Worm (Caenorhabditis elegans) whole organism, L4 larva: Measurements from ENCODE around the gene kqt-1.
A peak's percentile ranks its signal among the peaks of the same experiment; 100 is the strongest.

ENCODE experiments used
- F44E2.7 ChIP-seq: fragments of 200-800 bp; sonication (Bioruptor generic); IDR thresholded peaks from 2 replicates; pipeline ENCODE4 v2.1.2; 2022; ENCODE audit warnings: missing genetic modification characterization, missing compliant biosample characterization
- aha-1 ChIP-seq: fragments of 150-350 bp; peaks from one replicate; lab custom pipeline; 2014; ENCODE audit warnings: missing biosample characterization, missing genetic modification characterization
- attf-4 ChIP-seq: sonication (generic microtip); optimal IDR thresholded peaks from 3 replicates; lab custom pipeline; 2017; ENCODE audit warnings: missing biosample characterization, missing genetic modification characterization
- daf-12 ChIP-seq: fragments of 150-350 bp; optimal IDR thresholded peaks from 2 replicates; lab custom pipeline; 2014; ENCODE audit warnings: missing biosample characterization, missing genetic modification reagents, missing genetic modification characterization
- daf-16 ChIP-seq, 3 experiments: sonication (generic microtip); optimal IDR thresholded peaks; 2 replicates each; lab custom pipeline; 2016 to 2017; ENCODE audit warnings: missing genetic modification characterization in 3 of 3, missing genetic modification reagents in 3 of 3, mild to moderate bottlenecking in 2 of 3, missing compliant biosample characterization in 2 of 3, missing biosample characterization in 1 of 3, moderate library complexity in 1 of 3
- dmd-6 ChIP-seq: fragments of 200-800 bp; sonication (Bioruptor generic); IDR thresholded peaks from 2 replicates; pipeline ENCODE4 v1.3.6; 2022; ENCODE audit warnings: missing genetic modification reagents, missing genetic modification characterization, missing compliant biosample characterization
- dmd-9 ChIP-seq: fragments of 200-800 bp; sonication (Bioruptor generic); IDR thresholded peaks from 2 replicates; pipeline ENCODE4 v1.3.6; 2022; ENCODE audit warnings: missing genetic modification reagents, missing genetic modification characterization, missing compliant biosample characterization
- dpl-1 ChIP-seq: fragments of 150-350 bp; optimal IDR thresholded peaks from 2 replicates; lab custom pipeline; 2014; ENCODE audit warnings: missing biosample characterization, missing genetic modification reagents, missing genetic modification characterization
- hlh-11 ChIP-seq: fragments of 200-800 bp; sonication (Bioruptor generic); optimal IDR thresholded peaks from 2 replicates; lab custom pipeline; 2018; ENCODE audit warnings: mild to moderate bottlenecking, missing genetic modification characterization, missing compliant biosample characterization
- jun-1 ChIP-seq: fragments of 150-350 bp; optimal IDR thresholded peaks from 2 replicates; lab custom pipeline; 2014; ENCODE audit warnings: missing biosample characterization, missing genetic modification reagents, missing genetic modification characterization
- lim-7 ChIP-seq: fragments of 200-800 bp; sonication (Bioruptor generic); IDR thresholded peaks from 2 replicates; pipeline ENCODE4 v1.3.6; 2022; ENCODE audit warnings: missing genetic modification characterization, missing compliant biosample characterization
- lin-13 ChIP-seq: fragments of 150-350 bp; optimal IDR thresholded peaks from 2 replicates; lab custom pipeline; 2014; ENCODE audit warnings: missing biosample characterization, missing genetic modification reagents, missing genetic modification characterization
- lin-29 ChIP-seq: fragments of 200-800 bp; sonication (Bioruptor generic); IDR thresholded peaks from 2 replicates; pipeline ENCODE4 v1.3.6; 2022; ENCODE audit warnings: missing genetic modification reagents, missing genetic modification characterization, missing compliant biosample characterization
- lir-3 ChIP-seq: sonication (generic microtip); optimal IDR thresholded peaks from 2 replicates; lab custom pipeline; 2016; ENCODE audit warnings: mild to moderate bottlenecking, missing genetic modification characterization, missing compliant biosample characterization
- madf-9 ChIP-seq: fragments of 200-800 bp; sonication (Bioruptor generic); conservative IDR thresholded peaks from 2 replicates; pipeline ENCODE4 v1.3.6; 2022; ENCODE audit warnings: missing genetic modification reagents, missing genetic modification characterization, missing compliant biosample characterization
- mes-2 ChIP-seq: sonication (generic microtip); optimal IDR thresholded peaks from 2 replicates; lab custom pipeline; 2016; ENCODE audit warnings: missing genotype, mild to moderate bottlenecking, missing genetic modification characterization, missing compliant biosample characterization; ENCODE audit not compliant: poor library complexity, severe bottlenecking
- nhr-10 ChIP-seq: fragments of 150-350 bp; optimal IDR thresholded peaks from 2 replicates; lab custom pipeline; 2014; ENCODE audit warnings: missing biosample characterization, missing genetic modification characterization
- nhr-6 ChIP-seq: fragments of 150-350 bp; optimal IDR thresholded peaks from 2 replicates; lab custom pipeline; 2014; ENCODE audit warnings: missing biosample characterization, missing genetic modification characterization
- pqm-1 ChIP-seq: sonication (generic microtip); optimal IDR thresholded peaks from 2 replicates; lab custom pipeline; 2017; ENCODE audit warnings: missing biosample characterization, missing genetic modification characterization
- sdz-12 ChIP-seq: fragments of 200-800 bp; sonication (Bioruptor generic); optimal IDR thresholded peaks from 2 replicates; lab custom pipeline; 2018; ENCODE audit warnings: mild to moderate bottlenecking, missing genetic modification characterization, missing compliant biosample characterization
- set-16 ChIP-seq: fragments of 200-800 bp; sonication (Bioruptor generic); IDR thresholded peaks from 2 replicates; pipeline ENCODE4 v1.3.6; 2022; ENCODE audit warnings: missing genetic modification reagents, missing genetic modification characterization, missing compliant biosample characterization
- snpc-1.2 ChIP-seq: fragments of 200-800 bp; sonication (Bioruptor generic); IDR thresholded peaks from 2 replicates; pipeline ENCODE4 v1.3.6; 2022; ENCODE audit warnings: missing genetic modification reagents, missing genetic modification characterization, missing compliant biosample characterization
- tag-97 ChIP-seq: fragments of 200-800 bp; sonication (Bioruptor generic); IDR thresholded peaks from 2 replicates; pipeline ENCODE4 v1.3.6; 2022; ENCODE audit warnings: missing genetic modification characterization, missing compliant biosample characterization
- unc-62 ChIP-seq, 3 experiments: fragments of 150-350 bp in 1 of 3; sonication (generic microtip); optimal IDR thresholded peaks in 2 of 3; peaks in 1 of 3; 1 replicate in 1 of 3; 2 replicates in 2 of 3; lab custom pipeline; 2014 to 2017; ENCODE audit warnings: missing biosample characterization in 3 of 3, missing genetic modification characterization in 3 of 3, missing genetic modification reagents in 3 of 3, missing genotype in 1 of 3
- zip-11 ChIP-seq: fragments of 200-800 bp; sonication (Bioruptor generic); IDR thresholded peaks from 2 replicates; pipeline ENCODE4 v1.3.6; 2022; ENCODE audit warnings: missing genetic modification characterization, missing compliant biosample characterization
- zip-2 ChIP-seq: fragments of 150-350 bp; optimal IDR thresholded peaks from 2 replicates; lab custom pipeline; 2014; ENCODE audit warnings: missing biosample characterization, missing genetic modification characterization

kqt-1 gene

DNA sequence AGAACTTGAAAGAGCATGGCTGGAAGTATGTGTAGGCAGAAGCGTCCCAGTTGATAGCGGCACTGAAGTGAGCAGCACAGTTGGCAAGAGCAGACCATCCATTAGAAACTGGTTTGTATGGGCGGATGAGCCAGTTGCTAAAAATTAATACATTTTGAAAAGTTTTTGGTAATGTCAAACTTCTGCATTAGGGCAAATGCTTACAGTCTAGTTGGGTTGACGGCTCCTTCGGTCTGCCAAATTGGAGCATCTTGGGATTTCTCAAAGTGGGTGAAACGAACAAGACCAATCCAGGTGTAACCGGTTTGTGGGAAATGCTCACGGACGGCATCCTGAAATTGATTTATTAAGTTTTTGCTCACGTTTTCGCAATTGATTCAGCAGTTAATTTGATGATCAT lies 1.2 kb upstream of the kqt-1 start:
- no peak for TF ChIP-seq tag-97 (GFP tag; lab: Robert Waterston, UW)
- TF ChIP-seq lin-29 (GFP tag; lab: Robert Waterston, UW), result no peak
- no peak for TF ChIP-seq zip-11 (GFP tag; lab: Robert Waterston, UW)
- no peak for TF ChIP-seq daf-16 (GFP tag; optimal IDR thresholded peaks at IDR 0.05; lab: Kevin White, UChicago)
- no peak for TF ChIP-seq daf-16 (tag; optimal IDR thresholded peaks at IDR 0.05; lab: Kevin White, UChicago)
- TF ChIP-seq madf-9 (GFP tag; lab: Robert Waterston, UW), result no peak
- no peak for TF ChIP-seq daf-12 (tag; lab: Kevin White, UChicago)
- no peak for TF ChIP-seq lin-13 (GFP tag; lab: Kevin White, UChicago)
- TF ChIP-seq sdz-12 (GFP tag; lab: Kevin White, UChicago), result no peak
- TF ChIP-seq set-16 (GFP tag; lab: Robert Waterston, UW), result no peak
- TF ChIP-seq lim-7 (GFP tag; lab: Robert Waterston, UW), result no peak
- no peak for TF ChIP-seq hlh-11
- TF ChIP-seq, all 104 proteins: peak for 0

DNA sequence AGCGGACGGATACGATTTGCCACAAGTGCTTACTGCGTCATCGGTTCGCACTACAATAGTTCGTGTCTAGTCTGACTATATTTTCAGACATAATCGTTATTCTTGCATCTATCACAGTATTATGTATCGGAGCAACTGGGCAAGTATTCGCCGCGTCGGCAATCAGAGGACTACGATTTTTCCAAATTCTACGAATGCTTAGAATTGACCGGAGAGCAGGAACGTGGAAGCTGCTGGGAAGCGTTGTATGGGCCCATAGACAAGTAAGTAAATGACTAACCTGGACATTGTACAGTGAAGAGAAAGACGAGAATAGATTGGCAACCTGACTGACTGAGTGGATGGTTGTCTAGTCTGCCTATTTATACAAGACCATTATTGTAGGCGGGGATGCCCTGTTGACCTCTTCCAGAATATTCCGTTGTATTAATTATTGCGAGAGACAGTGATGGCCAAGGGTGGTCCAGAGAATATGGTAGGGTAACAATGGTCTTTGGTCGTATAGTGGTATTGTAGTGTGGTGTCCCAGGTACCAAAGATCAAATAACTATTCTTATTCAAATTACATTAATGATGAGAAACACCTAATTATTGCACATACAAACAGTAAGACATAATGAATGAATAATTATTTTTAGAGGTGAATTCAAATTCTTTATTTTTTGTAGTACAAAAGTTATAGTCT lies 3.9 kb downstream of the kqt-1 start, which contains the start of gene clec-266:
Gene clec-266 (minus strand): TSS at position 364 of the 685 bp plus-strand sequence.
- TF ChIP-seq nhr-10 (tag; lab: Kevin White, UChicago) (no peak), unc-62 (GFP tag; optimal IDR thresholded peaks at IDR 0.05 in 1 of 2; lab: Kevin White, UChicago) (peak in 1 of 2 experiments; percentile 53), unc-62 (tag; optimal IDR thresholded peaks at IDR 0.05; lab: Kevin White, UChicago) (no peak), nhr-6 (tag; lab: Kevin White, UChicago) (no peak), dpl-1 (no peak)
- TF ChIP-seq, all 104 proteins: peak for 1

DNA sequence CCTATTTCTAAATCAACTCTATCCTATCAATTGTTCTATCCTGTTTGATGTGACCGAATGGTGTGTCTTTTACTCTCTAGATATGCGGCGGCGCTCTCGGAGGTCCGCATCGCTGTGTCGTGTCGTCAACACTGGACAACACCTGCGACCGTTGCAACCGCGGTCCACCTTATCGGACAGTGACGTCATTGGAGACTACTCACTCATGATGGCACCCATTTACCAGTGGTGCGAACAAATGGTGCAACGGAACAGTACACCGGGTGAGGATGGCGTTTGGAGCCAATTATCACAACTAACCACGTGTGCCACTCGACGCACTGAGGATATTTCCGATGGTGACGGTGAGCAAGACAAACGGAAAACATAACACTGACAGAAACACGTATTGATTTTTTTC lies 6.5 kb downstream of the kqt-1 start:
- TF ChIP-seq unc-62 (GFP tag; optimal IDR thresholded peaks at IDR 0.05 in 1 of 2; lab: Kevin White, UChicago), result peak in 1 of 2 experiments; percentile 18
- TF ChIP-seq unc-62 (tag; optimal IDR thresholded peaks at IDR 0.05; lab: Kevin White, UChicago), result no peak
- TF ChIP-seq F44E2.7 (GFP tag; lab: Robert Waterston, UW), result no peak
- TF ChIP-seq aha-1, result peak; percentile 44

DNA sequence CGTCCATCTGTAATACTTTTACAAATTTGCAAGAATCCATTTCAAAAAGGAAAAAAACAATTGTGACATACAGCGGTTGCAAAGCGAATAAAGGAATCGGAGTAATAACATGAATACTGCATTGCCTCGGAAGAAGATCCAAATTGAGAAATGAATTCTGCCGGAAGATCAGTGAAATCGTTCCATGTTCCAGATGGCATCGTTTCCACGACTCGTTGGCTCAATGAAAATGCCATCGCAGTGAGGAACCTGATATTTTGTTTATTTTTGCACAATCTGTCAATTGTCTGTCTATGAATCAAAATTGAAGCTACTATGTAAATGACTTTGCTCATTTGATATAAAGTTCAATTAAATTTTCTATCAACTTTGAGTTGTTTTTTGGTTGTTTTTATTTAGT lies 11.8 kb downstream of the kqt-1 start:
- peak; percentile 97 for TF ChIP-seq aha-1
- TF ChIP-seq pqm-1 (tag; lab: Kevin White, UChicago), result no peak

DNA sequence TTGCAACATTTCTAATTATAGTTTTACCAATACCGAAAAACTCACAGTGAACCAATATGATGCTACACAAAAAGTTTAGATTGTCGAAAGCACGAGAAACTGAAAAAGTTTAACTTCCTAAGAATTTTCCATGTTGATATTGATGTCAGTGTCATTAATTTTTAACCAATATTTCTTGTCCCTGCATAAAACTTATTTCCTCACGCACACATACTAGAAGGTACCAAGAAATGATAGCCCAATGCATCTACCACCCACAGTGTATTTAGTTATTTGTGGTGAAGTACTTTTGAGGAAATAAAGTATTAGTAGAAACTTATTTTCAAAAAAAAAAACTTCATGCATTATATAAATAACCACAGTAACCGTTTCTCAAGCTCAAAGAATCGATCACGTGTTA lies 12.6 kb downstream of the kqt-1 start, which contains the start of gene aexr-2:
Gene aexr-2 (minus strand): TSS at position 101 of the 400 bp plus-strand sequence.
- no peak for TF ChIP-seq nhr-6 (tag; lab: Kevin White, UChicago)
- TF ChIP-seq snpc-1.2, result no peak
- TF ChIP-seq jun-1 (tag; lab: Kevin White, UChicago), result no peak
- no peak for TF ChIP-seq attf-4 (tag; lab: Kevin White, UChicago)
- no peak for TF ChIP-seq dmd-6 (GFP tag; lab: Robert Waterston, UW)
- TF ChIP-seq mes-2 (tag; lab: Kevin White, UChicago), result no peak
- no peak for TF ChIP-seq zip-2 (tag; lab: Kevin White, UChicago)

DNA sequence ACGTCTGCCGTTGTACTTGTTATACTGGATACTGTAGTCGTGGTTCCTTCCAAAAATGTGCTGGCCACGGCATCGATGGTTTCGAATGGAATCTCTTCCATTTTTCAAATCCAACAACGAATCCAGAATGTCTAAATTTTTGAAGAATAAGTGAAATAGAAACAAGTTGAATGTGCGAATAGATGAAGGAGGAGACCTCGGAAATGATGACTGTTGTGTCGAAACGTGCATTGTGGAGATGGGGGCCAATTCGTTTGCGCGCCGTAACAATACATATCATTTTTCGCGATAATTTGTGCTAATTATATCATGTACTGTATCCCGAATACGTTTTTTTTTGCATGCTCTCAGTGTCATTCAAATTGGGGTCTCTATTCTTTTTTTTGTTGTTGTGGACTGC lies 16.4 kb downstream of the kqt-1 start, which contains the start of gene aexr-1:
Gene aexr-1 (minus strand): TSS at position 101 of the 400 bp plus-strand sequence.
- TF ChIP-seq aha-1 (peak; percentile 85), lir-3 (tag; lab: Kevin White, UChicago) (no peak)

DNA sequence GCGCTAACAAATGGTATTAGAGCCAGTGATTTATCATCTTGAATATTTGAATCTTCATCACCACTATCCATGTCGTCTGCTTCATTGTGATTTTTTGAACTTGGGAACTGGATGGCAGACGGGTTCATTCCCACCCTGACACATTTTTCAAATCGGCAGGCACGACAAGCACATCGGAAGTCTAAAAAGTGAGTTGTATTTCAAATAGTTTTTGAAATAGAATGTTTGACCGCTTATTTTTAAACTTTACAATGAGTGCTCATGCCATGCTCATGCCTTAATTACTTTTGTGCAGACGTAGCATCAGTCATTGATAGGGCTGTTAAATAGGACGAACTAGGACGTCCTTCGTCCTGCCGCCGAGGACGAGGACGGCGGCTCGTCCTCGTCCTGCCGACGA lies 19.1 kb downstream of the kqt-1 start:
- TF ChIP-seq dmd-9 (GFP tag; lab: Robert Waterston, UW), result no peak
- TF ChIP-seq pqm-1 (tag; lab: Kevin White, UChicago), result peak; percentile 25
- peak; percentile 93 for TF ChIP-seq aha-1
